Fruit fly (Drosophila melanogaster): ENCODE measurements around the gene mRpL47.
A peak's percentile ranks its signal among the peaks of the same experiment; 100 is the strongest.

Gene mRpL47

dm6 chr3R:9493627-9494626, 21.8 kb downstream of the mRpL47 start, which contains the start of gene CG16779 (continued):
- TF ChIP-seq fkh (GFP tag; optimal IDR thresholded peaks at IDR 0.05) (peak; percentile 22), svp (GFP tag) (peak; percentile 84), cyc (GFP tag; optimal IDR thresholded peaks at IDR 0.05) (no peak), CG6163 (GFP tag; IDR thresholded peaks at IDR 0.05) (no peak), achi (GFP tag; optimal IDR thresholded peaks at IDR 0.05) (no peak), CG6854 (GFP tag; optimal IDR thresholded peaks at IDR 0.05) (no peak), CG9139 (GFP tag; optimal IDR thresholded peaks at IDR 0.05) (no peak), spab (GFP tag; optimal IDR thresholded peaks at IDR 0.05) (peak; percentile 9), CG10669 (GFP tag; optimal IDR thresholded peaks at IDR 0.05) (peak; percentile 39), CG15336 (GFP tag; IDR thresholded peaks at IDR 0.05) (no peak), CG1621 (tag; optimal IDR thresholded peaks at IDR 0.05) (peak; percentile 52), Ets21C (GFP tag; optimal IDR thresholded peaks at IDR 0.05) (no peak), topi (GFP tag; optimal IDR thresholded peaks at IDR 0.05) (peak; percentile 7), CG6276 (GFP tag; optimal IDR thresholded peaks at IDR 0.05) (no peak), Ets96B (tag; optimal IDR thresholded peaks at IDR 0.05) (peak; percentile 28), CG32006 (GFP tag; optimal IDR thresholded peaks at IDR 0.05) (peak; percentile 67), CG3919 (GFP tag; optimal IDR thresholded peaks at IDR 0.05) (no peak), vri (GFP tag; optimal IDR thresholded peaks at IDR 0.05) (no peak), Sox102F (GFP tag; optimal IDR thresholded peaks at IDR 0.05) (peak; percentile 46), CG10631 (GFP tag; optimal IDR thresholded peaks at IDR 0.05) (no peak), CG8632 (GFP tag; optimal IDR thresholded peaks at IDR 0.05) (no peak), Smox (GFP tag; optimal IDR thresholded peaks at IDR 0.05) (peak; percentile 48), CG11294 (GFP tag; IDR thresholded peaks at IDR 0.05) (no peak), fd59A (GFP tag; optimal IDR thresholded peaks at IDR 0.05) (no peak), CG8119 (GFP tag; IDR thresholded peaks at IDR 0.05) (no peak), CG11762 (GFP tag; optimal IDR thresholded peaks at IDR 0.05; ENCODE audit: insufficient read depth) (no peak), Hr38 (GFP tag; optimal IDR thresholded peaks at IDR 0.05) (no peak), CG16779 (tag; optimal IDR thresholded peaks at IDR 0.05) (no peak), eg (GFP tag; IDR thresholded peaks at IDR 0.05) (no peak)

DNA sequence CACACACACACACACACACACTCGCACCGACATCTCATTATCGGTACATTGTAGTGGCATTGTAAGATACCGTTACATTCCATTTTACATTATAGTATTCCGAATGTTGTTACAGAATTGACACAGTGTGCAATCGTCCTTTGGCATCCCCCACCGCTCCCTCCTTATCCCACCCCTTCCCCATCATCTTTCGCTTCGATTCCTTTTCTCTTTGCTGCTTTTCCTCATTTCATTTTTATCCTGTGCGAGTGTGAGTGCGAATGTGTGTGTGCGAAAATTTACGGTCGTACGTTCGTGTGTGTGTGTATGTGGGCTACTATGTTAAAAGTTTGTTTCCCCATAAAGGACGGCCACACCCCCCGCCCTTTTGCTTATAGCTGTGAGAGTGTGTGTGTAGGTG, 23.6 kb downstream of the mRpL47 start:
- TF ChIP-seq CG15336 (GFP tag; IDR thresholded peaks at IDR 0.05) (no peak), Eip93F (GFP tag; optimal IDR thresholded peaks at IDR 0.05) (no peak), CG11762 (GFP tag; optimal IDR thresholded peaks at IDR 0.05; ENCODE audit: insufficient read depth) (no peak), fkh (GFP tag; optimal IDR thresholded peaks at IDR 0.05) (no peak), lz (GFP tag; optimal IDR thresholded peaks at IDR 0.05) (no peak), CG1621 (tag; optimal IDR thresholded peaks at IDR 0.05) (no peak), CG8119 (GFP tag; IDR thresholded peaks at IDR 0.05) (no peak), Blimp-1 (GFP tag; optimal IDR thresholded peaks at IDR 0.05) (no peak), Sox14 (GFP tag; optimal IDR thresholded peaks at IDR 0.05) (no peak), CG6808 (GFP tag; optimal IDR thresholded peaks at IDR 0.05) (no peak), CG11902 (GFP tag; optimal IDR thresholded peaks at IDR 0.05) (no peak), Sox15 (GFP tag; optimal IDR thresholded peaks at IDR 0.05) (no peak), dac (GFP tag; optimal IDR thresholded peaks at IDR 0.05) (no peak), CG10631 (GFP tag; optimal IDR thresholded peaks at IDR 0.05) (no peak), CG6163 (GFP tag; IDR thresholded peaks at IDR 0.05) (no peak), CG34406 (GFP tag; optimal IDR thresholded peaks at IDR 0.05) (no peak), OdsH (GFP tag; optimal IDR thresholded peaks at IDR 0.05) (no peak), vri (GFP tag; optimal IDR thresholded peaks at IDR 0.05) (no peak), svp (GFP tag) (no peak), CG31627 (GFP tag; optimal IDR thresholded peaks at IDR 0.05) (no peak)

All from whole organism, prepupa.